Fruit fly (Drosophila melanogaster) whole organism, embryonic: Measurements from ENCODE around the gene CG10194.

ENCODE experiments used
- ATbp ChIP-seq: fragments of 200-800 bp; sonication (Bioruptor generic); optimal IDR thresholded peaks from 2 replicates; lab custom pipeline; 2017; ENCODE audit warnings: missing biosample characterization, mild to moderate bottlenecking, missing genetic modification characterization, missing genetic modification reagents
- Atf6 ChIP-seq: fragments of 200-800 bp; sonication (Bioruptor generic); IDR thresholded peaks from 2 replicates; pipeline ENCODE4 v1.3.6; 2022; ENCODE audit warnings: missing biosample characterization, missing genetic modification characterization
- C15 ChIP-seq: fragments of 200-800 bp; sonication (Bioruptor generic); IDR thresholded peaks from 3 replicates; pipeline ENCODE4 v1.3.6; 2022; ENCODE audit warnings: missing biosample characterization, missing genetic modification characterization
- CG10654 ChIP-seq: fragments of 200-800 bp; sonication (Bioruptor generic); optimal IDR thresholded peaks from 2 replicates; lab custom pipeline; 2016; ENCODE audit warnings: missing biosample characterization, missing genetic modification characterization
- CG10979 ChIP-seq: fragments of 200-800 bp; sonication (Bioruptor generic); optimal IDR thresholded peaks from 2 replicates; lab custom pipeline; 2018; ENCODE audit warnings: missing biosample characterization, mild to moderate bottlenecking, missing genetic modification characterization, moderate library complexity
- CG11085 ChIP-seq: fragments of 200-800 bp; sonication (Bioruptor generic); IDR thresholded peaks from 2 replicates; pipeline ENCODE4 v1.3.6; 2022; ENCODE audit warnings: missing biosample characterization, missing genetic modification characterization
- CG11247 ChIP-seq: fragments of 200-800 bp; sonication (Bioruptor generic); IDR thresholded peaks from 2 replicates; pipeline ENCODE4 v1.3.6; 2022; ENCODE audit warnings: missing biosample characterization, missing genetic modification characterization
- CG12104 ChIP-seq: fragments of 200-800 bp; sonication (Bioruptor generic); optimal IDR thresholded peaks from 3 replicates; lab custom pipeline; 2016; ENCODE audit warnings: missing biosample characterization, missing genetic modification characterization
- CG12299 ChIP-seq: fragments of 200-800 bp; sonication (Bioruptor generic); optimal IDR thresholded peaks from 2 replicates; lab custom pipeline; 2018; ENCODE audit warnings: missing biosample characterization, mild to moderate bottlenecking, missing genetic modification characterization
- CG12744 ChIP-seq: fragments of 200-800 bp; sonication (Bioruptor generic); optimal IDR thresholded peaks from 2 replicates; lab custom pipeline; 2016; ENCODE audit warnings: missing biosample characterization, missing genetic modification characterization
- CG12769 ChIP-seq: fragments of 200-800 bp; sonication (Bioruptor generic); optimal IDR thresholded peaks from 2 replicates; lab custom pipeline; 2019; ENCODE audit warnings: missing biosample characterization, mild to moderate bottlenecking, missing genetic modification characterization, moderate library complexity
- CG13296 ChIP-seq: fragments of 200-800 bp; sonication (Bioruptor generic); optimal IDR thresholded peaks from 3 replicates; lab custom pipeline; 2018; ENCODE audit warnings: missing biosample characterization, mild to moderate bottlenecking, missing genetic modification characterization
- CG17186 ChIP-seq: fragments of 200-800 bp; sonication (Bioruptor generic); optimal IDR thresholded peaks from 3 replicates; lab custom pipeline; 2017; ENCODE audit warnings: missing biosample characterization, missing genetic modification reagents, missing genetic modification characterization
- CG1792 ChIP-seq: fragments of 200-800 bp; sonication (Bioruptor generic); optimal IDR thresholded peaks from 2 replicates; lab custom pipeline; 2016; ENCODE audit warnings: missing biosample characterization, missing genetic modification characterization
- CG2129 ChIP-seq: fragments of 200-800 bp; sonication (Bioruptor generic); IDR thresholded peaks from 2 replicates; pipeline ENCODE4 v1.3.6; 2022; ENCODE audit warnings: missing biosample characterization, missing genetic modification characterization; ENCODE audit not compliant: partially characterized antibody
- CG2202 ChIP-seq: fragments of 200-800 bp; sonication (Bioruptor generic); optimal IDR thresholded peaks from 2 replicates; lab custom pipeline; 2018; ENCODE audit warnings: missing biosample characterization, mild to moderate bottlenecking, missing genetic modification characterization
- CG30020 ChIP-seq: fragments of 200-800 bp; optimal IDR thresholded peaks from 2 replicates; lab custom pipeline; 2019; ENCODE audit warnings: missing biosample characterization, mild to moderate bottlenecking, missing genetic modification characterization, moderate library complexity
- CG30403 ChIP-seq: fragments of 200-800 bp; sonication (Bioruptor generic); optimal IDR thresholded peaks from 3 replicates; lab custom pipeline; 2016; ENCODE audit warnings: missing biosample characterization, missing genetic modification characterization
- CG3065 ChIP-seq: fragments of 200-800 bp; sonication (Bioruptor generic); optimal IDR thresholded peaks from 2 replicates; lab custom pipeline; 2016; ENCODE audit warnings: missing biosample characterization, missing genetic modification characterization
- CG3281 ChIP-seq: fragments of 200-800 bp; sonication (Bioruptor generic); optimal IDR thresholded peaks from 3 replicates; lab custom pipeline; 2017; ENCODE audit warnings: missing biosample characterization, mild to moderate bottlenecking, missing genetic modification characterization
- CG3847 ChIP-seq: fragments of 200-800 bp; sonication (Bioruptor generic); IDR thresholded peaks from 2 replicates; pipeline ENCODE4 v1.3.6; 2022; ENCODE audit warnings: missing biosample characterization, missing genetic modification characterization
- CG4730 ChIP-seq: fragments of 200-800 bp; sonication (Bioruptor generic); IDR thresholded peaks from 2 replicates; pipeline ENCODE4 v1.3.6; 2022; ENCODE audit warnings: missing biosample characterization, missing genetic modification characterization
- CG5953 ChIP-seq: fragments of 200-800 bp; sonication (Bioruptor generic); IDR thresholded peaks from 2 replicates; pipeline ENCODE4 v1.3.6; 2022; ENCODE audit warnings: missing biosample characterization, missing genetic modification characterization
- CG8089 ChIP-seq: fragments of 200-800 bp; sonication (Bioruptor generic); optimal IDR thresholded peaks from 3 replicates; lab custom pipeline; 2016; ENCODE audit warnings: missing biosample characterization, missing genetic modification characterization
- CG8359 ChIP-seq: fragments of 200-800 bp; sonication (Bioruptor generic); optimal IDR thresholded peaks from 2 replicates; lab custom pipeline; 2017; ENCODE audit warnings: missing biosample characterization, mild to moderate bottlenecking, missing genetic modification characterization, borderline replicate concordance
- CG8944 ChIP-seq: fragments of 200-800 bp; sonication (Bioruptor generic); optimal IDR thresholded peaks from 3 replicates; lab custom pipeline; 2016; ENCODE audit warnings: missing biosample characterization, missing genetic modification characterization
- CG9797 ChIP-seq: fragments of 200-800 bp; sonication (Bioruptor generic); optimal IDR thresholded peaks from 3 replicates; lab custom pipeline; 2018; ENCODE audit warnings: missing biosample characterization, mild to moderate bottlenecking, missing genetic modification characterization
- Dref ChIP-seq: fragments of 200-800 bp; sonication (Bioruptor generic); IDR thresholded peaks from 2 replicates; pipeline ENCODE4 v1.3.6; 2022; ENCODE audit warnings: missing biosample characterization, missing genetic modification characterization
- Fer3 ChIP-seq: fragments of 200-800 bp; sonication (Bioruptor generic); optimal IDR thresholded peaks from 2 replicates; lab custom pipeline; 2018; ENCODE audit warnings: missing biosample characterization, mild to moderate bottlenecking, missing genetic modification characterization, moderate library complexity
- HLH3B ChIP-seq: fragments of 200-800 bp; sonication (Bioruptor generic); IDR thresholded peaks from 2 replicates; pipeline ENCODE4 v1.3.6; 2022; ENCODE audit warnings: missing biosample characterization, missing genetic modification characterization
- HmgD ChIP-seq: fragments of 200-800 bp; sonication (Bioruptor generic); optimal IDR thresholded peaks from 3 replicates; lab custom pipeline; 2016; ENCODE audit warnings: missing biosample characterization, missing genetic modification characterization
- Hr39 ChIP-seq: fragments of >200 bp; optimal IDR thresholded peaks from 2 replicates; lab custom pipeline; 2017
- MTF-1 ChIP-seq: fragments of 200-800 bp; sonication (Bioruptor generic); optimal IDR thresholded peaks from 2 replicates; lab custom pipeline; 2018; ENCODE audit warnings: missing biosample characterization, mild to moderate bottlenecking, missing genetic modification characterization, borderline replicate concordance
- Nf-YC ChIP-seq: fragments of 200-800 bp; optimal IDR thresholded peaks from 3 replicates; lab custom pipeline; 2019; ENCODE audit warnings: missing biosample characterization, mild to moderate bottlenecking, missing genetic modification characterization, moderate library complexity
- Optix ChIP-seq: fragments of 200-800 bp; sonication (Bioruptor generic); IDR thresholded peaks from 3 replicates; pipeline ENCODE4 v1.3.6; 2022; ENCODE audit warnings: missing biosample characterization, missing genetic modification characterization
- Trl ChIP-seq, 3 experiments: fragments of >200 bp in 2 of 3; fragments of 200-800 bp in 1 of 3; sonication (Bioruptor generic) in 1 of 3; optimal IDR thresholded peaks; 2 replicates in 1 of 3; 3 replicates in 2 of 3; lab custom pipeline; 2016 to 2017; ENCODE audit warnings: missing biosample characterization in 1 of 3, missing genetic modification characterization in 1 of 3
- bab2 ChIP-seq: fragments of 200-800 bp; sonication (Bioruptor generic); optimal IDR thresholded peaks from 2 replicates; lab custom pipeline; 2016; ENCODE audit warnings: missing biosample characterization, missing genetic modification characterization
- bbx ChIP-seq: fragments of 200-800 bp; sonication (Bioruptor generic); IDR thresholded peaks from 2 replicates; pipeline ENCODE4 v1.3.6; 2022; ENCODE audit warnings: missing biosample characterization, missing genetic modification characterization; ENCODE audit not compliant: partially characterized antibody
- btn ChIP-seq: fragments of 200-800 bp; sonication (Bioruptor generic); optimal IDR thresholded peaks from 2 replicates; lab custom pipeline; 2016; ENCODE audit warnings: missing biosample characterization, missing genetic modification characterization
- ci ChIP-seq: fragments of 200-800 bp; sonication (Bioruptor generic); IDR thresholded peaks from 3 replicates; pipeline ENCODE4 v1.3.6; 2022; ENCODE audit warnings: missing biosample characterization, missing genetic modification characterization
- corto ChIP-seq: fragments of 200-800 bp; sonication (Bioruptor generic); optimal IDR thresholded peaks from 2 replicates; lab custom pipeline; 2016; ENCODE audit warnings: missing biosample characterization, mild to moderate bottlenecking, missing genetic modification characterization, moderate library complexity
- cwo ChIP-seq: fragments of 200-800 bp; sonication (Bioruptor generic); optimal IDR thresholded peaks from 3 replicates; lab custom pipeline; 2017; ENCODE audit warnings: missing biosample characterization, missing genetic modification characterization, mild to moderate bottlenecking, moderate library complexity, missing genetic modification reagents
- dati ChIP-seq: fragments of 200-800 bp; sonication (Bioruptor generic); IDR thresholded peaks from 2 replicates; pipeline ENCODE4 v1.3.6; 2022; ENCODE audit warnings: missing biosample characterization, missing genetic modification characterization
- gt ChIP-seq: fragments of 200-800 bp; sonication (Bioruptor generic); IDR thresholded peaks from 2 replicates; pipeline ENCODE4 v1.3.6; 2022; ENCODE audit warnings: missing biosample characterization, missing genetic modification characterization
- kay ChIP-seq: fragments of 200-800 bp; sonication (Bioruptor generic); optimal IDR thresholded peaks from 2 replicates; lab custom pipeline; 2016; ENCODE audit warnings: missing biosample characterization, missing genetic modification characterization
- mld ChIP-seq: fragments of 200-800 bp; sonication (Bioruptor generic); IDR thresholded peaks from 3 replicates; pipeline ENCODE4 v1.3.6; 2022; ENCODE audit warnings: missing biosample characterization, missing genetic modification characterization; ENCODE audit not compliant: partially characterized antibody
- sd ChIP-seq: fragments of 200-800 bp; sonication (Bioruptor generic); optimal IDR thresholded peaks from 3 replicates; lab custom pipeline; 2018; ENCODE audit warnings: missing biosample characterization, mild to moderate bottlenecking, missing genetic modification characterization, moderate library complexity
- twi ChIP-seq: fragments of 200-800 bp; optimal IDR thresholded peaks from 2 replicates; lab custom pipeline; 2019; ENCODE audit warnings: missing biosample characterization, mild to moderate bottlenecking, missing genetic modification characterization, moderate library complexity
- wek ChIP-seq: fragments of 200-800 bp; sonication (Bioruptor generic); optimal IDR thresholded peaks from 3 replicates; lab custom pipeline; 2018; ENCODE audit warnings: missing biosample characterization, mild to moderate bottlenecking, missing genetic modification characterization, moderate library complexity
- z ChIP-seq: fragments of 200-800 bp; sonication (Bioruptor generic); IDR thresholded peaks from 3 replicates; pipeline ENCODE4 v1.3.6; 2022; ENCODE audit warnings: missing biosample characterization, missing genetic modification characterization
- zfh2 ChIP-seq: fragments of 200-800 bp; sonication (Bioruptor generic); optimal IDR thresholded peaks from 2 replicates; lab custom pipeline; 2016; ENCODE audit warnings: missing biosample characterization, missing genetic modification characterization

Gene CG10194

dm6 chr2L:19528308-19528707 is 38.4 kb upstream of the CG10194 start (continued):
- TF ChIP-seq CG11085 (GFP tag; lab: Robert Waterston, UW): peak; percentile 92
- peak; percentile 62 for TF ChIP-seq btn (GFP tag; lab: Kevin White, UChicago)
- TF ChIP-seq sd (tag; lab: Kevin White, UChicago): peak; percentile 94
- TF ChIP-seq Trl (optimal IDR thresholded peaks at IDR 0.05; lab: Kevin White, UChicago): peak in 1 of 2 experiments; percentile 82
- peak; percentile 90 for TF ChIP-seq Trl (GFP tag; optimal IDR thresholded peaks at IDR 0.05; lab: Kevin White, UChicago)
- peak; percentile 84 for TF ChIP-seq dati
- peak; percentile 96 for TF ChIP-seq CG12744 (GFP tag; lab: Kevin White, UChicago)
- peak; percentile 78 for TF ChIP-seq CG10979 (tag; lab: Kevin White, UChicago)
- TF ChIP-seq Atf6 (GFP tag; lab: Robert Waterston, UW): peak; percentile 99
- peak; percentile 91 for TF ChIP-seq CG12104 (GFP tag; lab: Kevin White, UChicago)
- TF ChIP-seq gt (GFP tag; lab: Robert Waterston, UW): peak; percentile 65
- TF ChIP-seq Fer3: peak; percentile 98
- TF ChIP-seq CG11247 (GFP tag; lab: Robert Waterston, UW): peak; percentile 97
- TF ChIP-seq Nf-YC (tag; lab: Kevin White, UChicago): peak; percentile 80
- peak; percentile 42 for TF ChIP-seq Dref
- peak; percentile 81 for TF ChIP-seq CG5953 (GFP tag; lab: Robert Waterston, UW)
- peak; percentile 86 for TF ChIP-seq ATbp (GFP tag; lab: Kevin White, UChicago)
- peak; percentile 62 for TF ChIP-seq CG8359
- peak; percentile 61 for TF ChIP-seq wek (GFP tag; lab: Kevin White, UChicago)
- TF ChIP-seq twi: peak; percentile 74
- TF ChIP-seq CG10654 (GFP tag; lab: Kevin White, UChicago): peak; percentile 85
- TF ChIP-seq Optix (GFP tag; lab: Robert Waterston, UW): peak; percentile 82
- peak; percentile 96 for TF ChIP-seq CG30403
- TF ChIP-seq CG3065 (GFP tag; lab: Kevin White, UChicago): peak; percentile 74
- TF ChIP-seq C15 (GFP tag; lab: Robert Waterston, UW): peak; percentile 96
- TF ChIP-seq MTF-1 (GFP tag; lab: Kevin White, UChicago): peak; percentile 80
- TF ChIP-seq bab2 (GFP tag; lab: Kevin White, UChicago): peak; percentile 97
- TF ChIP-seq CG4730: peak; percentile 94
- TF ChIP-seq CG8944: peak; percentile 87
- peak; percentile 99 for TF ChIP-seq CG12769 (tag; lab: Kevin White, UChicago)
- peak; percentile 98 for TF ChIP-seq CG3281 (GFP tag; lab: Kevin White, UChicago)
- TF ChIP-seq Hr39 (lab: Kevin White, UChicago): no peak
- no peak for TF ChIP-seq mld (GFP tag; lab: Robert Waterston, UW)
- peak; percentile 95 for TF ChIP-seq CG12299 (tag; lab: Kevin White, UChicago)
- TF ChIP-seq CG8089 (GFP tag; lab: Kevin White, UChicago): peak; percentile 77
- peak; percentile 84 for TF ChIP-seq corto (GFP tag; lab: Kevin White, UChicago)
- peak; percentile 49 for TF ChIP-seq CG2202 (tag; lab: Kevin White, UChicago)
- TF ChIP-seq CG3847: peak; percentile 98
- TF ChIP-seq CG30020 (tag; lab: Kevin White, UChicago): peak; percentile 39
- TF ChIP-seq kay: peak; percentile 94
- TF ChIP-seq zfh2 (GFP tag; lab: Kevin White, UChicago): peak; percentile 97
- TF ChIP-seq CG9797 (GFP tag; lab: Kevin White, UChicago): no peak
- TF ChIP-seq HmgD (GFP tag; lab: Kevin White, UChicago): peak; percentile 83
- TF ChIP-seq CG17186 (GFP tag; lab: Kevin White, UChicago): no peak
- peak; percentile 95 for TF ChIP-seq HLH3B (GFP tag; lab: Robert Waterston, UW)
- TF ChIP-seq ci (GFP tag; lab: Robert Waterston, UW): peak; percentile 96
- TF ChIP-seq CG1792 (GFP tag; lab: Kevin White, UChicago): peak; percentile 93
- TF ChIP-seq bbx (GFP tag; lab: Robert Waterston, UW): no peak
- peak; percentile 97 for TF ChIP-seq cwo
- TF ChIP-seq z (GFP tag; lab: Robert Waterston, UW): peak; percentile 32; the same call in 1 of the 3 replicates
- TF ChIP-seq CG2129: no peak
- peak; percentile 98 for TF ChIP-seq CG13296
